Worm (Caenorhabditis elegans) whole organism, L3 larva: ENCODE measurements around the gene ttr-34.

Experiments
- ama-1 ChIP-seq: fragments of 150-350 bp; optimal IDR thresholded peaks from 2 replicates; lab custom pipeline; 2018
- egl-5 ChIP-seq: fragments of 150-350 bp; optimal IDR thresholded peaks from 2 replicates; lab custom pipeline; 2017; ENCODE audit warnings: missing biosample characterization, missing genetic modification reagents, missing genetic modification characterization, inconsistent platforms
- nhr-237 ChIP-seq: fragments of 150-350 bp; optimal IDR thresholded peaks from 2 replicates; lab custom pipeline; 2014; ENCODE audit warnings: missing biosample characterization, missing genetic modification characterization

- no peak for TF ChIP-seq ama-1 (lab: Kevin White, UChicago)
- no peak for TF ChIP-seq nhr-237 (tag; lab: Kevin White, UChicago)
- TF ChIP-seq egl-5 (tag; lab: Kevin White, UChicago): no peak
Measured at ce11 chrX:13113457-13113856, 26.1 kb upstream of the ttr-34 start, which contains the start of gene F17H10.2.
